Worm (Caenorhabditis elegans) whole organism, L4 larva: ENCODE data around the gene B0348.2.

Experiments used
- cey-2 ChIP-seq: sonication (generic microtip); optimal IDR thresholded peaks from 3 replicates; lab custom pipeline; 2017; ENCODE audit warnings: missing genetic modification characterization, mild to moderate bottlenecking, missing compliant biosample characterization, antibody characterized with exemption, borderline replicate concordance; ENCODE audit not compliant: insufficient read depth
- lir-3 ChIP-seq: sonication (generic microtip); optimal IDR thresholded peaks from 2 replicates; lab custom pipeline; 2016; ENCODE audit warnings: mild to moderate bottlenecking, missing genetic modification characterization, missing compliant biosample characterization
- snpc-1.2 ChIP-seq: fragments of 200-800 bp; sonication (Bioruptor generic); IDR thresholded peaks from 2 replicates; pipeline ENCODE4 v1.3.6; 2022; ENCODE audit warnings: missing genetic modification reagents, missing genetic modification characterization, missing compliant biosample characterization
- unc-39 ChIP-seq: sonication (generic microtip); optimal IDR thresholded peaks from 2 replicates; lab custom pipeline; 2017; ENCODE audit warnings: missing biosample characterization, missing genetic modification characterization
- unc-62 ChIP-seq, 3 experiments: fragments of 150-350 bp in 1 of 3; sonication (generic microtip); optimal IDR thresholded peaks in 2 of 3; peaks in 1 of 3; 1 replicate in 1 of 3; 2 replicates in 2 of 3; lab custom pipeline; 2014 to 2017; ENCODE audit warnings: missing biosample characterization in 3 of 3, missing genetic modification characterization in 3 of 3, missing genetic modification reagents in 3 of 3, missing genotype in 1 of 3

- no peak for TF ChIP-seq snpc-1.2 (GFP tag; lab: Robert Waterston, UW)
- TF ChIP-seq unc-62 (GFP tag; optimal IDR thresholded peaks at IDR 0.05 in 1 of 2; lab: Kevin White, UChicago): no peak
- TF ChIP-seq unc-62 (tag; optimal IDR thresholded peaks at IDR 0.05; lab: Kevin White, UChicago): no peak
- no peak for TF ChIP-seq lir-3 (tag; lab: Kevin White, UChicago)
- TF ChIP-seq unc-39 (tag; lab: Kevin White, UChicago): no peak
- TF ChIP-seq cey-2: no peak
Measured at ce11 chrV:20518-20917, 24.6 kb upstream of the B0348.2 start, which contains the start of gene egl-8.
